Fruit fly (Drosophila melanogaster): ENCODE measurements around the gene js.

DNA sequence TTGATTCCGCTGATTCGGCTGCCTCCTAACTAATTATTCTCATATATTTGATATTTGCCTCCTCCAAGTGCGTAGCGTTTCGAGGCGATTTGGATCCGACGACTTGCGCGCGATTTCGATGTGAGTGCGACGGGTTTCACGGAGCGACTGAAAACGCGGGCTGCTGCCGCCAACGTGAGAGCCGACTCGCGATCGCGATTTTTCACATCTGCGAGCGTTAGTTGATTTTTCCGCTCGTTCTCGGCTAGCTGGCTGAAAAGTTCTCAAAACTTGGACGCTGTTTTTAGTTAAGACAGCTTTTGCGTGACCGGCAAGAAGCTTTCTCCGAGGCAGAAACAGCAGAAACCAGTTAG lies 11.3 kb downstream of the js start, which contains the start of gene CG10311:
- no peak for TF ChIP-seq ovo (GFP tag; optimal IDR thresholded peaks at IDR 0.05)
- TF ChIP-seq cic (GFP tag; optimal IDR thresholded peaks at IDR 0.05): no peak
- TF ChIP-seq CG11617 (GFP tag; optimal IDR thresholded peaks at IDR 0.05): peak; percentile 38
- no peak for TF ChIP-seq Hr96 (GFP tag; optimal IDR thresholded peaks at IDR 0.05)
- TF ChIP-seq CG1620 (GFP tag; optimal IDR thresholded peaks at IDR 0.05): no peak
- TF ChIP-seq Clk (GFP tag; optimal IDR thresholded peaks at IDR 0.05): no peak
- TF ChIP-seq CG33017 (tag; optimal IDR thresholded peaks at IDR 0.05): no peak
- no peak for TF ChIP-seq CG14711 (tag; optimal IDR thresholded peaks at IDR 0.05)
- no peak for TF ChIP-seq pad (GFP tag; optimal IDR thresholded peaks at IDR 0.05)
- no peak for TF ChIP-seq CG5204 (GFP tag; optimal IDR thresholded peaks at IDR 0.05)
- TF ChIP-seq kay (GFP tag; ENCODE audit: borderline replicate concordance): no peak
- TF ChIP-seq tj (GFP tag; optimal IDR thresholded peaks at IDR 0.05): no peak
